Worm (Caenorhabditis elegans) whole organism, L2 larva: Measurements from ENCODE around the gene F53H1.4.
A peak's percentile ranks its signal among the peaks of the same experiment; 100 is the strongest.

Experiments
- C34F6.9 ChIP-seq: fragments of 150-350 bp; optimal IDR thresholded peaks from 2 replicates; lab custom pipeline; 2014; ENCODE audit warnings: missing biosample characterization, missing genetic modification characterization
- F13H6.1 ChIP-seq: sonication (generic microtip); optimal IDR thresholded peaks from 2 replicates; lab custom pipeline; 2016; ENCODE audit warnings: missing genetic modification characterization, missing compliant biosample characterization
- R02D3.7 ChIP-seq: fragments of 150-350 bp; optimal IDR thresholded peaks from 2 replicates; lab custom pipeline; 2014; ENCODE audit warnings: missing biosample characterization, missing genetic modification characterization
- alr-1 ChIP-seq: fragments of 150-350 bp; optimal IDR thresholded peaks from 2 replicates; lab custom pipeline; 2014; ENCODE audit warnings: missing biosample characterization, missing genetic modification characterization
- aly-2 ChIP-seq: fragments of 150-350 bp; optimal IDR thresholded peaks from 2 replicates; lab custom pipeline; 2014; ENCODE audit warnings: missing biosample characterization, missing genetic modification characterization
- ama-1 ChIP-seq: fragments of 150-350 bp; optimal IDR thresholded peaks from 2 replicates; lab custom pipeline; 2018; ENCODE audit warnings: inconsistent platforms
- blmp-1 ChIP-seq: sonication (generic microtip); optimal IDR thresholded peaks from 2 replicates; lab custom pipeline; 2017; ENCODE audit warnings: missing genetic modification characterization, mild to moderate bottlenecking, missing compliant biosample characterization, antibody characterized with exemption, moderate library complexity; ENCODE audit not compliant: insufficient read depth
- ceh-16 ChIP-seq: fragments of 150-350 bp; optimal IDR thresholded peaks from 2 replicates; lab custom pipeline; 2014; ENCODE audit warnings: missing biosample characterization, missing genetic modification characterization
- ceh-82 ChIP-seq: fragments of 150-350 bp; optimal IDR thresholded peaks from 2 replicates; lab custom pipeline; 2014; ENCODE audit warnings: missing biosample characterization, missing genetic modification characterization
- crh-2 ChIP-seq: sonication (generic microtip); optimal IDR thresholded peaks from 2 replicates; lab custom pipeline; 2017; ENCODE audit warnings: missing biosample characterization, missing genetic modification characterization
- dmd-4 ChIP-seq: sonication (generic microtip); optimal IDR thresholded peaks from 2 replicates; lab custom pipeline; 2017; ENCODE audit warnings: missing biosample characterization, missing genetic modification characterization
- egl-27 ChIP-seq: sonication (generic microtip); optimal IDR thresholded peaks from 3 replicates; lab custom pipeline; 2017; ENCODE audit warnings: missing biosample characterization, missing genetic modification reagents, missing genetic modification characterization
- elt-3 ChIP-seq: sonication (generic microtip); optimal IDR thresholded peaks from 2 replicates; lab custom pipeline; 2017; ENCODE audit warnings: missing biosample characterization, missing genetic modification characterization
- fos-1 ChIP-seq: fragments of 150-350 bp; optimal IDR thresholded peaks from 2 replicates; lab custom pipeline; 2014; ENCODE audit warnings: missing biosample characterization, missing genetic modification characterization
- gmeb-1 ChIP-seq: fragments of 150-350 bp; optimal IDR thresholded peaks from 2 replicates; lab custom pipeline; 2014; ENCODE audit warnings: missing biosample characterization, missing genetic modification characterization
- lin-11 ChIP-seq: fragments of 150-350 bp; sonication (generic microtip); optimal IDR thresholded peaks from 2 replicates; lab custom pipeline; 2014; ENCODE audit warnings: missing biosample characterization, missing genetic modification characterization, inconsistent platforms, mixed read lengths
- lin-13 ChIP-seq: fragments of 150-350 bp; optimal IDR thresholded peaks from 2 replicates; lab custom pipeline; 2014; ENCODE audit warnings: missing biosample characterization, missing genetic modification reagents, missing genetic modification characterization
- lin-39 ChIP-seq: fragments of 150-350 bp; optimal IDR thresholded peaks from 2 replicates; lab custom pipeline; 2014; ENCODE audit warnings: missing biosample characterization, missing genetic modification reagents, missing genetic modification characterization
- lsy-2 ChIP-seq, 2 experiments: fragments of 150-350 bp in 1 of 2; sonication (generic microtip) in 1 of 2; optimal IDR thresholded peaks; 2 replicates each; lab custom pipeline; 2014 to 2017; ENCODE audit warnings: missing biosample characterization in 2 of 2, missing genetic modification characterization in 2 of 2
- mab-5 ChIP-seq: fragments of 150-350 bp; optimal IDR thresholded peaks from 2 replicates; lab custom pipeline; 2014; ENCODE audit warnings: missing biosample characterization, missing genetic modification characterization
- mdl-1 ChIP-seq, 2 experiments: fragments of 150-350 bp in 1 of 2; sonication (generic microtip) in 1 of 2; optimal IDR thresholded peaks; 2 replicates each; lab custom pipeline; 2017; ENCODE audit warnings: missing biosample characterization in 2 of 2, missing genetic modification characterization in 2 of 2
- nhr-10 ChIP-seq: sonication (generic microtip); optimal IDR thresholded peaks from 2 replicates; lab custom pipeline; 2017; ENCODE audit warnings: missing biosample characterization, missing genetic modification characterization
- nhr-12 ChIP-seq: fragments of 150-350 bp; optimal IDR thresholded peaks from 2 replicates; lab custom pipeline; 2014; ENCODE audit warnings: missing biosample characterization, missing genetic modification characterization
- nhr-129 ChIP-seq: fragments of 150-350 bp; optimal IDR thresholded peaks from 2 replicates; lab custom pipeline; 2014; ENCODE audit warnings: missing biosample characterization, missing genetic modification characterization
- nhr-21 ChIP-seq: fragments of 150-350 bp; optimal IDR thresholded peaks from 2 replicates; lab custom pipeline; 2014; ENCODE audit warnings: missing biosample characterization, missing genetic modification characterization
- nhr-23 ChIP-seq: fragments of 150-350 bp; optimal IDR thresholded peaks from 2 replicates; lab custom pipeline; 2014; ENCODE audit warnings: missing biosample characterization, missing genetic modification reagents, missing genetic modification characterization
- nhr-237 ChIP-seq: fragments of 150-350 bp; optimal IDR thresholded peaks from 2 replicates; lab custom pipeline; 2014; ENCODE audit warnings: missing biosample characterization, missing genetic modification characterization
- nhr-25 ChIP-seq: fragments of 150-350 bp; sonication (generic microtip); optimal IDR thresholded peaks from 3 replicates; lab custom pipeline; 2014; ENCODE audit warnings: missing biosample characterization, missing genetic modification characterization
- nhr-6 ChIP-seq: fragments of 150-350 bp; optimal IDR thresholded peaks from 2 replicates; lab custom pipeline; 2014; ENCODE audit warnings: missing biosample characterization, missing genetic modification characterization
- nhr-77 ChIP-seq: fragments of 150-350 bp; optimal IDR thresholded peaks from 2 replicates; lab custom pipeline; 2014; ENCODE audit warnings: missing biosample characterization, missing genetic modification characterization
- peb-1 ChIP-seq: fragments of 150-350 bp; optimal IDR thresholded peaks from 2 replicates; lab custom pipeline; 2014; ENCODE audit warnings: missing biosample characterization, missing genetic modification characterization
- sem-4 ChIP-seq: fragments of 150-350 bp; optimal IDR thresholded peaks from 2 replicates; lab custom pipeline; 2014; ENCODE audit warnings: missing biosample characterization, missing genetic modification reagents, missing genetic modification characterization
- sma-3 ChIP-seq: sonication (generic microtip); optimal IDR thresholded peaks from 2 replicates; lab custom pipeline; 2016; ENCODE audit warnings: missing genetic modification reagents, missing genetic modification characterization, missing compliant biosample characterization
- sma-9 ChIP-seq, 2 experiments: fragments of 150-350 bp in 1 of 2; sonication (generic microtip) in 1 of 2; optimal IDR thresholded peaks; 2 replicates each; lab custom pipeline; 2014 to 2016; ENCODE audit warnings: missing genetic modification characterization in 2 of 2, mild to moderate bottlenecking in 1 of 2, missing biosample characterization in 1 of 2, missing compliant biosample characterization in 1 of 2, missing genetic modification reagents in 1 of 2, moderate library complexity in 1 of 2
- snpc-4 ChIP-seq: fragments of 150-350 bp; optimal IDR thresholded peaks from 2 replicates; lab custom pipeline; 2014; ENCODE audit warnings: missing biosample characterization, missing genetic modification characterization
- unc-39 ChIP-seq: fragments of 150-350 bp; optimal IDR thresholded peaks from 2 replicates; lab custom pipeline; 2014; ENCODE audit warnings: missing biosample characterization, missing genetic modification characterization
- unc-55 ChIP-seq: fragments of 150-350 bp; sonication (generic microtip); optimal IDR thresholded peaks from 3 replicates; lab custom pipeline; 2014; ENCODE audit warnings: missing biosample characterization, missing genetic modification reagents, missing genetic modification characterization
- unc-62 ChIP-seq: fragments of 150-350 bp; optimal IDR thresholded peaks from 2 replicates; lab custom pipeline; 2014; ENCODE audit warnings: missing biosample characterization, missing genetic modification reagents, missing genetic modification characterization
- zag-1 ChIP-seq: fragments of 150-350 bp; optimal IDR thresholded peaks from 2 replicates; lab custom pipeline; 2014; ENCODE audit warnings: missing biosample characterization, missing genetic modification characterization
- ztf-1 ChIP-seq: fragments of 200-800 bp; sonication (Bioruptor generic); conservative IDR thresholded peaks from 2 replicates; pipeline ENCODE4 v1.3.6; 2022; ENCODE audit warnings: missing genetic modification characterization, missing compliant biosample characterization
- ztf-4 ChIP-seq: fragments of 150-350 bp; optimal IDR thresholded peaks from 2 replicates; lab custom pipeline; 2014; ENCODE audit warnings: missing biosample characterization, missing genetic modification characterization

The F53H1.4 gene

DNA sequence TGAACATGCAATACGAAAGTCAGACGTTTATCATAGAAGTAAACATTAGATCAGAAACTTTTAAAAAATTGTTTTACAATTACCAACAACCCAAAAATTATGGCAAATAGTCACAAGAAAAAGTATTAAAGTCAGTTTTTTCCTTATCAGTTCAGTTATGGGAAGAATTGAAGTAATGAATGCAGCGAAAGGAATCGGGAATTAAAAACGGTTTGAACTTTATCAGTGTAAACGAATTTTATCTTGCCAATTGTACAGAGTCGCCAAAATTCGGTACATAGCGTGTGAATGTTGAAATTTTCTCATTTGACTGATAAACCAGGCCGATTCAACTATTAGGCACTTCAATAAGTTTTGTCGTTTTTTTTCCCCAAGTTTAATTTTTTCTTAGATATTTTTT is 43.8 kb upstream of the F53H1.4 start (continued):
- TF ChIP-seq mdl-1 (tag; optimal IDR thresholded peaks at IDR 0.05; lab: Kevin White, UChicago) (no peak), gmeb-1 (tag; lab: Kevin White, UChicago) (peak; percentile 35), nhr-23 (tag; lab: Kevin White, UChicago) (no peak)
- TF ChIP-seq, all 48 proteins: peak for 4

DNA sequence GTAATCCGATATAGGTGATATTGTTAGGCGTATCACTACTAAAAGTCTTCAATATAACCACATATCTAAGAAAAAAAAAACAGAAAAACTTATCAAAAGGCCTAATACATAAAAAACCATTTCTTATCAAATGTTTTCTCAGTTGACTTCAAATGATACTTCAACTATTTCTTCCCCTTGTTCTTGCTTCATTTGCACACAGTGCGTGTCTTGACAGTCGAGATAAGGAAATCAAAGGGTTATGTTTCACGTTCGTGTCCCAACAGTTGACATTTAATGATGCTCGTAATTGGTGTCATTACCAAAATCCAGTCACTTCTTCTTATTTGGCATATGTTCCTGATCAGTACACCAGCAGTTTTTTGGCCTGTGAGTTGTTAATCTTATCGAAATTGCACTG is 43.2 kb upstream of the F53H1.4 start, which contains the start of gene clec-170:
Gene clec-170 (plus strand): TSS at position 143 of the 400 bp plus-strand sequence.
- TF ChIP-seq nhr-21 (tag; lab: Kevin White, UChicago): no peak
- peak; percentile 75 for TF ChIP-seq fos-1 (tag; lab: Kevin White, UChicago)

DNA sequence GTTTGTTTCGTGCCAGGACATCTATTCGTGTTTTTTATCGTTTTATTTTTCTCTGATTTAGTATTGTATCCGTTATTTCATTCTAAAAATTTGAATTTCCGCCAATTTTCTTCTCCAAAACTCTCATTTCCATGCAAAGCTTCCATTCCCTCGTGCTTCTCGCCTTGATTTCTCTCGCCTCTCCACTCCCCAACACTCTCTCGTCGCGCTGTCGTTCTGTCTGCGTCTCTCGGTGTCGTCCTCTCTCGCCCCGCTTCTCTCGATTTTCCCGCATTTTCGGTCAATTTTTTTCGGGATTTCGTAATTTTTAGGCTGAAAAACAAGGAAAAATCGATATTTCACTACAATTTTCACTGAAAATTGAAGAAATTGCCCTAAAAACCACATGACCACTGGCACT is 35.4 kb upstream of the F53H1.4 start, which contains the start of gene C09E9.1:
Gene C09E9.1 (plus strand): TSS at position 286 of the 400 bp plus-strand sequence.
- TF ChIP-seq F13H6.1 (tag; lab: Kevin White, UChicago): peak; percentile 52
- TF ChIP-seq nhr-10 (tag; lab: Kevin White, UChicago): no peak
- TF ChIP-seq gmeb-1 (tag; lab: Kevin White, UChicago): peak; percentile 72
- TF ChIP-seq egl-27 (tag; lab: Kevin White, UChicago): peak; percentile 13
- TF ChIP-seq nhr-21 (tag; lab: Kevin White, UChicago): peak; percentile 33
- peak; percentile 17 for TF ChIP-seq sem-4 (tag; lab: Kevin White, UChicago)
- TF ChIP-seq ceh-16 (tag; lab: Kevin White, UChicago): no peak
- no peak for TF ChIP-seq ztf-1 (GFP tag; lab: Robert Waterston, UW)
- peak; percentile 57 for TF ChIP-seq nhr-129 (tag; lab: Kevin White, UChicago)
- peak; percentile 39 to 81 for TF ChIP-seq lsy-2 (tag; optimal IDR thresholded peaks at IDR 0.05; lab: Kevin White, UChicago)
- peak; percentile 19 for TF ChIP-seq nhr-6
- TF ChIP-seq fos-1 (tag; lab: Kevin White, UChicago): peak; percentile 33
- TF ChIP-seq crh-2 (tag; lab: Kevin White, UChicago): peak; percentile 72
- peak; percentile 48 for TF ChIP-seq ceh-82
- peak; percentile 77 for TF ChIP-seq unc-55 (GFP tag; lab: Kevin White, UChicago)
- peak; percentile 90 to 99 for TF ChIP-seq mdl-1 (tag; optimal IDR thresholded peaks at IDR 0.05; lab: Kevin White, UChicago)
- no peak for TF ChIP-seq nhr-12 (tag; lab: Kevin White, UChicago)
- peak; percentile 71 for TF ChIP-seq lin-13 (GFP tag; lab: Kevin White, UChicago)
- no peak for TF ChIP-seq aly-2
- no peak for TF ChIP-seq blmp-1 (tag; lab: Kevin White, UChicago)
- TF ChIP-seq sma-3 (GFP tag; lab: Kevin White, UChicago): peak; percentile 42
- no peak for TF ChIP-seq alr-1 (tag; lab: Kevin White, UChicago)
- TF ChIP-seq C34F6.9 (tag; lab: Kevin White, UChicago): peak; percentile 86
- TF ChIP-seq lin-11 (tag; lab: Kevin White, UChicago): peak; percentile 21
- no peak for TF ChIP-seq elt-3 (tag; lab: Kevin White, UChicago)
- TF ChIP-seq snpc-4 (tag; lab: Kevin White, UChicago): no peak
- no peak for TF ChIP-seq zag-1
- TF ChIP-seq mab-5 (tag; lab: Kevin White, UChicago): peak; percentile 67
- no peak for TF ChIP-seq ama-1 (lab: Kevin White, UChicago)

DNA sequence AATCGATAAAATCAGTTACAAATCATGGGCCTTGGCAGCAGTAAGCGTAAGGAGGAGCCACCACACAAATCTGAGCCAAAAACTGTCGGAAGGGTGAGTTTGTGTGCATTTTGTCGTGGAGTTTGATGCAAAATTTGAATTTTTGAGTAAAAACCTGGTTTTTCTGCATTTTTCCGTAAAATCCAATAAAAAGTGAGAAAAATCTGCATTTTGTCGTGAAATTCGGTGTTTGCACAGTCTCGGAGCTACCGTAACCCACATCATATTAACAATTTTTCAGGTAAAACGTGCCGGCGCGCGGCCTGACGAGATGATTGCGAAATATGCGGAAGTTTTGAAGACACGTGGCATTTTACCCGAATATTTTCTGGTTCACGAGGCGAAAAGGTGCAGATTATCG is 34.1 kb upstream of the F53H1.4 start:
- TF ChIP-seq mdl-1 (tag; optimal IDR thresholded peaks at IDR 0.05; lab: Kevin White, UChicago): no peak
- TF ChIP-seq nhr-77 (tag; lab: Kevin White, UChicago): no peak
- no peak for TF ChIP-seq ztf-4 (tag; lab: Kevin White, UChicago)
- TF ChIP-seq gmeb-1 (tag; lab: Kevin White, UChicago): no peak
- TF ChIP-seq F13H6.1 (tag; lab: Kevin White, UChicago): no peak
- no peak for TF ChIP-seq unc-62
- no peak for TF ChIP-seq fos-1 (tag; lab: Kevin White, UChicago)
- TF ChIP-seq nhr-25: no peak
- TF ChIP-seq nhr-12 (tag; lab: Kevin White, UChicago): no peak
- no peak for TF ChIP-seq nhr-6
- TF ChIP-seq ceh-82: no peak
- TF ChIP-seq nhr-21 (tag; lab: Kevin White, UChicago): no peak
- no peak for TF ChIP-seq aly-2

DNA sequence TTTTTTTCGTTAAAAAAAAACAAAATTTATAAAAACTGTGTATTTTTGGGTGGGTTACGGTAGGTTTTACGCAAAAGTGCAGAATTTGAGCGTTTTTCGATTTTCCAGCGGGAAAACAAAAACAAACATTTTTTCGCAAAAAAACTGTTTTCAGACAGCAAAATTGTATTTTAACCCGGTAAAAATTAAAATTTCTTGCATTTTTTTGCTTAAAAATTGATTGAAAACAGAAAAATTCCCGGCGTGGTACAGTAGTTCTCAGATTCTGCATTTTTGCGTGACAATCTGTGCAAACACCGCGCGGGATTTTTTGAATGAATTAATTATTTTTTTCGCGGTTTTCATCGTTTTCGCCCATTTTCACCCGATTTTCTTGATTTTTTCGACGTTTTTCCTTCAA is 32.9 kb upstream of the F53H1.4 start:
- TF ChIP-seq nhr-6 (no peak), ztf-1 (GFP tag; lab: Robert Waterston, UW) (no peak), nhr-10 (tag; lab: Kevin White, UChicago) (no peak), dmd-4 (no peak), unc-55 (GFP tag; lab: Kevin White, UChicago) (no peak), sem-4 (tag; lab: Kevin White, UChicago) (no peak), nhr-25 (no peak), alr-1 (tag; lab: Kevin White, UChicago) (no peak), nhr-23 (tag; lab: Kevin White, UChicago) (no peak), ama-1 (lab: Kevin White, UChicago) (no peak), lin-13 (GFP tag; lab: Kevin White, UChicago) (no peak), peb-1 (tag; lab: Kevin White, UChicago) (no peak), lin-39 (tag; lab: Kevin White, UChicago) (no peak), R02D3.7 (tag; lab: Kevin White, UChicago) (no peak), ztf-4 (tag; lab: Kevin White, UChicago) (no peak), blmp-1 (tag; lab: Kevin White, UChicago) (no peak), sma-9 (GFP tag; optimal IDR thresholded peaks at IDR 0.05; lab: Kevin White, UChicago) (no peak), sma-9 (tag; optimal IDR thresholded peaks at IDR 0.05; lab: Kevin White, UChicago) (no peak), nhr-237 (tag; lab: Kevin White, UChicago) (no peak), snpc-4 (tag; lab: Kevin White, UChicago) (no peak), unc-39 (tag; lab: Kevin White, UChicago) (no peak)
- TF ChIP-seq, all 48 proteins: peak for 0
